Comparison of ENCODE assay signal across 6 worm cellular contexts in genomic region chrIV:12771414-12771813, ce11.
TF ChIP-seq lines count a peak whose summit lies in the region.

No protein-coding gene starts in this region.

TF ChIP-seq in whole organism, L1 larva, 84 proteins besides CTCF, POLR2A, EP300 and RAD21 (continued from another document and continues in another):
- TF ChIP-seq irx-1 (tag; optimal IDR thresholded peaks at IDR 0.05; lab: Kevin White, UChicago) (peak; percentile 33), lsy-2 (tag; optimal IDR thresholded peaks at IDR 0.05; lab: Kevin White, UChicago) (peak; percentile 11 to 52), lin-39 (tag; optimal IDR thresholded peaks at IDR 0.05; lab: Kevin White, UChicago) (no peak), sox-4 (tag; optimal IDR thresholded peaks at IDR 0.05; lab: Kevin White, UChicago) (no peak), C04F5.9 (tag; optimal IDR thresholded peaks at IDR 0.05; lab: Kevin White, UChicago) (no peak), nhr-85 (tag; lab: Kevin White, UChicago) (no peak), nhr-71 (tag; optimal IDR thresholded peaks at IDR 0.05; lab: Kevin White, UChicago) (peak; percentile 76), tbx-2 (tag; optimal IDR thresholded peaks at IDR 0.05; lab: Kevin White, UChicago) (peak; percentile 68), nhr-90 (tag; optimal IDR thresholded peaks at IDR 0.05; lab: Kevin White, UChicago; ENCODE audit: poor library complexity) (no peak), ces-1 (GFP tag; optimal IDR thresholded peaks at IDR 0.05; lab: Kevin White, UChicago) (no peak), nhr-77 (tag; optimal IDR thresholded peaks at IDR 0.05; lab: Kevin White, UChicago) (no peak), dpl-1 (GFP tag; optimal IDR thresholded peaks at IDR 0.05; lab: Kevin White, UChicago) (peak in 1 of 3 experiments; percentile 3), nhr-47 (tag; optimal IDR thresholded peaks at IDR 0.05; lab: Kevin White, UChicago) (peak; percentile 78), ceh-88 (GFP tag; IDR thresholded peaks at IDR 0.05; lab: Robert Waterston, UW) (peak; percentile 19; the same call in 1 of the 2 replicates), mef-2 (tag; optimal IDR thresholded peaks at IDR 0.05; lab: Kevin White, UChicago) (no peak), ceh-82 (tag; optimal IDR thresholded peaks at IDR 0.05; lab: Kevin White, UChicago) (peak in 2 of 3 experiments; percentile 33 to 80), unc-98 (GFP tag; IDR thresholded peaks at IDR 0.05; lab: Robert Waterston, UW) (no peak), zip-4 (GFP tag; optimal IDR thresholded peaks at IDR 0.05; lab: Kevin White, UChicago) (no peak), C16A3.4 (tag; optimal IDR thresholded peaks at IDR 0.05; lab: Kevin White, UChicago) (no peak), unc-86 (tag; optimal IDR thresholded peaks at IDR 0.05; lab: Kevin White, UChicago) (peak; percentile 75), lin-35 (GFP tag; optimal IDR thresholded peaks at IDR 0.05; lab: Kevin White, UChicago) (peak in 1 of 2 experiments; percentile 48), ztf-4 (tag; optimal IDR thresholded peaks at IDR 0.05; lab: Kevin White, UChicago) (no peak)

TF ChIP-seq in whole organism, L2 larva, 48 proteins besides CTCF, POLR2A, EP300 and RAD21 (continued from another document and continues in another):
- peak; percentile 81 for TF ChIP-seq F13H6.1 (tag; optimal IDR thresholded peaks at IDR 0.05; lab: Kevin White, UChicago)
- peak; percentile 20 for TF ChIP-seq fos-1 (tag; optimal IDR thresholded peaks at IDR 0.05; lab: Kevin White, UChicago)
- TF ChIP-seq R02D3.7 (tag; optimal IDR thresholded peaks at IDR 0.05; lab: Kevin White, UChicago): no peak
- TF ChIP-seq mab-5 (tag; optimal IDR thresholded peaks at IDR 0.05; lab: Kevin White, UChicago): no peak
- TF ChIP-seq nhr-6 (tag; optimal IDR thresholded peaks at IDR 0.05; lab: Kevin White, UChicago): no peak
- peak; percentile 79 for TF ChIP-seq zag-1 (tag; optimal IDR thresholded peaks at IDR 0.05; lab: Kevin White, UChicago)
- TF ChIP-seq unc-39 (tag; optimal IDR thresholded peaks at IDR 0.05; lab: Kevin White, UChicago): peak; percentile 32
- TF ChIP-seq unc-55 (GFP tag; optimal IDR thresholded peaks at IDR 0.05; lab: Kevin White, UChicago): peak; percentile 82
- TF ChIP-seq aly-2 (tag; optimal IDR thresholded peaks at IDR 0.05; lab: Kevin White, UChicago): no peak
- peak; percentile 54 for TF ChIP-seq lin-13 (GFP tag; optimal IDR thresholded peaks at IDR 0.05; lab: Kevin White, UChicago)
- no peak for TF ChIP-seq gmeb-1 (tag; optimal IDR thresholded peaks at IDR 0.05; lab: Kevin White, UChicago)
- TF ChIP-seq mbf-1 (tag; optimal IDR thresholded peaks at IDR 0.05; lab: Kevin White, UChicago): no peak
- peak; percentile 70 for TF ChIP-seq C34F6.9 (tag; optimal IDR thresholded peaks at IDR 0.05; lab: Kevin White, UChicago)
- peak in 1 of 2 experiments; percentile 58 for TF ChIP-seq lsy-2 (tag; optimal IDR thresholded peaks at IDR 0.05; lab: Kevin White, UChicago)
- no peak for TF ChIP-seq unc-62 (GFP tag; optimal IDR thresholded peaks at IDR 0.05; lab: Kevin White, UChicago)
- TF ChIP-seq nhr-25 (tag; optimal IDR thresholded peaks at IDR 0.05; lab: Kevin White, UChicago): no peak
- no peak for TF ChIP-seq sma-3 (GFP tag; optimal IDR thresholded peaks at IDR 0.05; lab: Kevin White, UChicago)
- no peak for TF ChIP-seq ama-1 (optimal IDR thresholded peaks at IDR 0.05; lab: Kevin White, UChicago)
- no peak for TF ChIP-seq elt-1 (tag; optimal IDR thresholded peaks at IDR 0.05; lab: Kevin White, UChicago)
- TF ChIP-seq sma-9 (GFP tag; optimal IDR thresholded peaks at IDR 0.05; lab: Kevin White, UChicago): peak; percentile 62
- no peak for TF ChIP-seq sma-9 (tag; optimal IDR thresholded peaks at IDR 0.05; lab: Kevin White, UChicago)
- no peak for TF ChIP-seq skn-1 (tag; optimal IDR thresholded peaks at IDR 0.05; lab: Kevin White, UChicago)
- TF ChIP-seq nhr-12 (tag; optimal IDR thresholded peaks at IDR 0.05; lab: Kevin White, UChicago): no peak

TF ChIP-seq in whole organism, L3 larva, 47 proteins besides CTCF, POLR2A, EP300 and RAD21 (continued from another document and continues in another):
- TF ChIP-seq unc-39 (tag; optimal IDR thresholded peaks at IDR 0.05; lab: Kevin White, UChicago) (no peak), nhr-77 (tag; optimal IDR thresholded peaks at IDR 0.05; lab: Kevin White, UChicago) (no peak), nhr-67 (tag; optimal IDR thresholded peaks at IDR 0.05; lab: Kevin White, UChicago) (no peak), fkh-2 (tag; optimal IDR thresholded peaks at IDR 0.05; lab: Kevin White, UChicago) (no peak), skn-1 (tag; optimal IDR thresholded peaks at IDR 0.05; lab: Kevin White, UChicago) (no peak), ceh-16 (tag; optimal IDR thresholded peaks at IDR 0.05; lab: Kevin White, UChicago) (no peak), egl-27 (tag; optimal IDR thresholded peaks at IDR 0.05; lab: Kevin White, UChicago) (no peak), aly-2 (tag; optimal IDR thresholded peaks at IDR 0.05; lab: Kevin White, UChicago) (no peak), nhr-237 (tag; optimal IDR thresholded peaks at IDR 0.05; lab: Kevin White, UChicago) (no peak), mdl-1 (tag; optimal IDR thresholded peaks at IDR 0.05; lab: Kevin White, UChicago) (peak; percentile 37), hmg-11 (tag; optimal IDR thresholded peaks at IDR 0.05; lab: Kevin White, UChicago) (peak; percentile 67), mml-1 (tag; optimal IDR thresholded peaks at IDR 0.05; lab: Kevin White, UChicago) (no peak), elt-1 (tag; optimal IDR thresholded peaks at IDR 0.05; lab: Kevin White, UChicago) (no peak), jun-1 (tag; optimal IDR thresholded peaks at IDR 0.05; lab: Kevin White, UChicago) (no peak), ceh-82 (tag; optimal IDR thresholded peaks at IDR 0.05; lab: Kevin White, UChicago) (no peak), R02D3.7 (tag; optimal IDR thresholded peaks at IDR 0.05; lab: Kevin White, UChicago) (no peak), nhr-76 (tag; optimal IDR thresholded peaks at IDR 0.05; lab: Kevin White, UChicago) (no peak), nfya-1 (tag; optimal IDR thresholded peaks at IDR 0.05; lab: Kevin White, UChicago; ENCODE audit: insufficient read depth) (peak; percentile 73), nhr-11 (tag; optimal IDR thresholded peaks at IDR 0.05; lab: Kevin White, UChicago) (peak; percentile 43), daf-12 (tag; optimal IDR thresholded peaks at IDR 0.05; lab: Kevin White, UChicago) (no peak), ama-1 (optimal IDR thresholded peaks at IDR 0.05; lab: Kevin White, UChicago) (no peak), elt-3 (tag; optimal IDR thresholded peaks at IDR 0.05; lab: Kevin White, UChicago) (no peak), nhr-28 (tag; optimal IDR thresholded peaks at IDR 0.05; lab: Kevin White, UChicago) (no peak), egl-5 (tag; optimal IDR thresholded peaks at IDR 0.05; lab: Kevin White, UChicago) (no peak), tbx-2 (tag; optimal IDR thresholded peaks at IDR 0.05; lab: Kevin White, UChicago) (peak; percentile 38)

TF ChIP-seq in whole organism, L4 larva, 104 proteins besides CTCF, POLR2A, EP300 and RAD21 (continued from another document and continues in another):
- TF ChIP-seq F44E2.7 (GFP tag; IDR thresholded peaks at IDR 0.05; lab: Robert Waterston, UW) (no peak), hlh-30 (tag; optimal IDR thresholded peaks at IDR 0.05; lab: Kevin White, UChicago; ENCODE audit: insufficient read depth) (peak; percentile 82), ceh-44 (GFP tag; IDR thresholded peaks at IDR 0.05; lab: Robert Waterston, UW) (0 out of 2 replicates have a peak, but pooled peaks have one; percentile 27), dpl-1 (GFP tag; optimal IDR thresholded peaks at IDR 0.05; lab: Kevin White, UChicago) (peak; percentile 21), dmd-9 (GFP tag; IDR thresholded peaks at IDR 0.05; lab: Robert Waterston, UW) (no peak), F49E8.2 (tag; optimal IDR thresholded peaks at IDR 0.05; lab: Kevin White, UChicago; ENCODE audit: borderline replicate concordance) (no peak), nhr-237 (tag; optimal IDR thresholded peaks at IDR 0.05; lab: Kevin White, UChicago) (no peak), daf-16 (GFP tag; optimal IDR thresholded peaks at IDR 0.05; lab: Kevin White, UChicago) (no peak), daf-16 (tag; optimal IDR thresholded peaks at IDR 0.05; lab: Kevin White, UChicago) (no peak), zfp-2 (tag; optimal IDR thresholded peaks at IDR 0.05; lab: Kevin White, UChicago) (no peak), lin-38 (GFP tag; IDR thresholded peaks at IDR 0.05; lab: Robert Waterston, UW) (no peak), tag-97 (GFP tag; IDR thresholded peaks at IDR 0.05; lab: Robert Waterston, UW) (0 out of 2 replicates have a peak, but pooled peaks have one; percentile 14), fkh-10 (GFP tag; optimal IDR thresholded peaks at IDR 0.05; lab: Kevin White, UChicago) (peak; percentile 60), dmd-8 (GFP tag; IDR thresholded peaks at IDR 0.05; lab: Robert Waterston, UW) (no peak), ZK546.5 (tag; optimal IDR thresholded peaks at IDR 0.05; lab: Kevin White, UChicago) (no peak), ceh-82 (tag; optimal IDR thresholded peaks at IDR 0.05; lab: Kevin White, UChicago) (no peak), nhr-102 (tag; optimal IDR thresholded peaks at IDR 0.05; lab: Kevin White, UChicago) (no peak), daf-8 (GFP tag; IDR thresholded peaks at IDR 0.05; lab: Robert Waterston, UW) (no peak), saeg-2 (GFP tag; IDR thresholded peaks at IDR 0.05; lab: Robert Waterston, UW) (no peak), nhr-41 (GFP tag; IDR thresholded peaks at IDR 0.05; lab: Robert Waterston, UW) (no peak), daf-19 (GFP tag; conservative IDR thresholded peaks at IDR 0.05; lab: Robert Waterston, UW) (no peak), madf-9 (GFP tag; conservative IDR thresholded peaks at IDR 0.05; lab: Robert Waterston, UW) (no peak), F37D6.2 (tag; optimal IDR thresholded peaks at IDR 0.05; lab: Kevin White, UChicago) (peak; percentile 72), T26A8.4 (GFP tag; IDR thresholded peaks at IDR 0.05; lab: Robert Waterston, UW) (no peak), Y48G9A.11 (GFP tag; IDR thresholded peaks at IDR 0.05; lab: Robert Waterston, UW) (no peak)

TF ChIP-seq in whole organism, late embryonic, 69 proteins besides CTCF, POLR2A, EP300 and RAD21 (continued from another document and continues in another):
- peak; percentile 81 for TF ChIP-seq ceh-48 (tag; optimal IDR thresholded peaks at IDR 0.05; lab: Kevin White, UChicago)
- TF ChIP-seq gmeb-2 (tag; optimal IDR thresholded peaks at IDR 0.05; lab: Kevin White, UChicago): no peak
- peak; percentile 65 for TF ChIP-seq tbx-2 (tag; optimal IDR thresholded peaks at IDR 0.05; lab: Kevin White, UChicago)
- TF ChIP-seq ets-4 (tag; optimal IDR thresholded peaks at IDR 0.05; lab: Kevin White, UChicago): no peak
- TF ChIP-seq K09A11.1 (tag; optimal IDR thresholded peaks at IDR 0.05; lab: Kevin White, UChicago; ENCODE audit: insufficient read depth): no peak
- TF ChIP-seq F13H6.1 (tag; optimal IDR thresholded peaks at IDR 0.05; lab: Kevin White, UChicago): peak; percentile 5
- TF ChIP-seq ztf-16 (tag; optimal IDR thresholded peaks at IDR 0.05; lab: Kevin White, UChicago): no peak
- peak; percentile 28 for TF ChIP-seq dmd-4 (tag; optimal IDR thresholded peaks at IDR 0.05; lab: Kevin White, UChicago; ENCODE audit: borderline replicate concordance)
- peak; percentile 90 for TF ChIP-seq unc-42 (tag; optimal IDR thresholded peaks at IDR 0.05; lab: Kevin White, UChicago)
- TF ChIP-seq C08G9.2 (tag; optimal IDR thresholded peaks at IDR 0.05; lab: Kevin White, UChicago): peak; percentile 50
- TF ChIP-seq K02D7.2 (tag; optimal IDR thresholded peaks at IDR 0.05; lab: Kevin White, UChicago): no peak
- no peak for TF ChIP-seq Y22D7AL.16 (tag; optimal IDR thresholded peaks at IDR 0.05; lab: Kevin White, UChicago)
- TF ChIP-seq che-1 (tag; optimal IDR thresholded peaks at IDR 0.05; lab: Kevin White, UChicago): no peak
- TF ChIP-seq nhr-11 (tag; optimal IDR thresholded peaks at IDR 0.05; lab: Kevin White, UChicago): no peak
- TF ChIP-seq ceh-19 (GFP tag; optimal IDR thresholded peaks at IDR 0.05; lab: Kevin White, UChicago): peak; percentile 1
- no peak for TF ChIP-seq lim-6 (tag; optimal IDR thresholded peaks at IDR 0.05; lab: Kevin White, UChicago)
- TF ChIP-seq ahr-1 (tag; optimal IDR thresholded peaks at IDR 0.05; lab: Kevin White, UChicago): no peak
- TF ChIP-seq fkh-10 (GFP tag; optimal IDR thresholded peaks at IDR 0.05; lab: Kevin White, UChicago): peak; percentile 50
- TF ChIP-seq pqm-1 (tag; optimal IDR thresholded peaks at IDR 0.05; lab: Kevin White, UChicago): no peak
- no peak for TF ChIP-seq madf-2 (tag; optimal IDR thresholded peaks at IDR 0.05; lab: Kevin White, UChicago)
- no peak for TF ChIP-seq sdc-2 (tag; optimal IDR thresholded peaks at IDR 0.05; lab: Kevin White, UChicago)
- no peak for TF ChIP-seq hlh-6 (tag; optimal IDR thresholded peaks at IDR 0.05; lab: Kevin White, UChicago)
- TF ChIP-seq ama-1 (optimal IDR thresholded peaks at IDR 0.05; lab: Kevin White, UChicago): no peak
- TF ChIP-seq elt-2 (tag; optimal IDR thresholded peaks at IDR 0.05; lab: Kevin White, UChicago): no peak
- no peak for TF ChIP-seq ceh-9 (tag; optimal IDR thresholded peaks at IDR 0.05; lab: Kevin White, UChicago)
- TF ChIP-seq hlh-13 (GFP tag; optimal IDR thresholded peaks at IDR 0.05; lab: Kevin White, UChicago): no peak
- TF ChIP-seq lin-11 (tag; optimal IDR thresholded peaks at IDR 0.05; lab: Kevin White, UChicago): no peak

TF ChIP-seq in whole organism, young adult, 124 proteins besides CTCF, POLR2A, EP300 and RAD21 (continued from another document):
- TF ChIP-seq zim-3 (tag; optimal IDR thresholded peaks at IDR 0.05; lab: Kevin White, UChicago) (peak; percentile 24), nfya-2 (GFP tag; IDR thresholded peaks at IDR 0.05; lab: Robert Waterston, UW) (0 out of 2 replicates have a peak, but pooled peaks have one; percentile 4)
